Worm (Caenorhabditis elegans): ENCODE results near the gene cpz-2.

DNA sequence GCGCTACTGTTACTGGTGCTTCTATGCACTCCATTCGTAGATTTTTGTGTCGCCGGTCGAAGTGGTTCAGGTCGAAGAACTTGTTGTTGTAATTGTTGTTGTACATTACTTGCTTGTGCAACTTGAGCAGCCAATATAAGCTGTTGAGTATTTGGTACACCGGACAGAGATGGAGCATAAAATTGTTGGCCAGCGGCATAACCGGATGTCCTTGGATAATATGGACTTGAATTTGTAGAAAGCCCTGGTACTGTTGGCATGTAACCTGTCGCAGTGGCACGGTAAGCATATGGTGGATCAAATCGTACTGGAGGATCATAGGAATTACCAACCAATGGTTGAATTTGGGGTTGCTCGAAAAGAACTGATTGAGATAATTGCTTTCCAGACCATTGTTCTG, 8.0 kb downstream of the cpz-2 start:
- TF ChIP-seq ceh-36 (tag; optimal IDR thresholded peaks at IDR 0.05), result no peak
- TF ChIP-seq pes-1 (GFP tag; IDR thresholded peaks at IDR 0.05), result no peak
- TF ChIP-seq flt-1 (GFP tag; IDR thresholded peaks at IDR 0.05), result no peak
- no peak for TF ChIP-seq ama-1 (optimal IDR thresholded peaks at IDR 0.05)
- TF ChIP-seq tra-4 (tag; optimal IDR thresholded peaks at IDR 0.05), result no peak
- TF ChIP-seq scrt-1 (GFP tag; IDR thresholded peaks at IDR 0.05), result no peak
- TF ChIP-seq tbx-37 (GFP tag; conservative IDR thresholded peaks at IDR 0.05), result no peak
- TF ChIP-seq hnd-1 (tag; optimal IDR thresholded peaks at IDR 0.05), result no peak
- no peak for TF ChIP-seq tbx-11 (GFP tag; IDR thresholded peaks at IDR 0.05)
- TF ChIP-seq F13C5.2 (tag; optimal IDR thresholded peaks at IDR 0.05), result no peak
- TF ChIP-seq hmbx-1 (tag; optimal IDR thresholded peaks at IDR 0.05), result no peak
